Fruit fly (Drosophila melanogaster) Kc167 (cell line): ENCODE data around the gene CG10013.

Experiments used
- Myc ChIP-seq: fragments of >200 bp; optimal IDR thresholded peaks from 2 replicates; lab custom pipeline; 2017; ENCODE audit warnings: missing external identifiers
- Sin3A ChIP-seq: fragments of >200 bp; optimal IDR thresholded peaks from 2 replicates; lab custom pipeline; 2018; ENCODE audit warnings: missing external identifiers
- h ChIP-seq: fragments of >200 bp; optimal IDR thresholded peaks from 3 replicates; lab custom pipeline; 2018; ENCODE audit warnings: missing external identifiers
- insv ChIP-seq: fragments of >200 bp; optimal IDR thresholded peaks from 3 replicates; lab custom pipeline; 2018; ENCODE audit warnings: missing external identifiers
- psq ChIP-seq: fragments of >200 bp; optimal IDR thresholded peaks from 2 replicates; lab custom pipeline; 2017; ENCODE audit warnings: missing external identifiers
- ttk ChIP-seq: sonication (Bioruptor generic); optimal IDR thresholded peaks from 2 replicates; lab custom pipeline; 2017; ENCODE audit warnings: missing external identifiers

CG10013 gene

dm6 chr3R:12323221-12323620 lies at the start of gene CG10013:
Gene CG10013 (plus strand): TSS chr3R:12323521.
- TF ChIP-seq Sin3A (no peak), Myc (no peak), ttk (lab: Kevin White, UChicago) (no peak), psq (no peak), h (no peak), insv (lab: Kevin White, UChicago) (no peak)

DNA sequence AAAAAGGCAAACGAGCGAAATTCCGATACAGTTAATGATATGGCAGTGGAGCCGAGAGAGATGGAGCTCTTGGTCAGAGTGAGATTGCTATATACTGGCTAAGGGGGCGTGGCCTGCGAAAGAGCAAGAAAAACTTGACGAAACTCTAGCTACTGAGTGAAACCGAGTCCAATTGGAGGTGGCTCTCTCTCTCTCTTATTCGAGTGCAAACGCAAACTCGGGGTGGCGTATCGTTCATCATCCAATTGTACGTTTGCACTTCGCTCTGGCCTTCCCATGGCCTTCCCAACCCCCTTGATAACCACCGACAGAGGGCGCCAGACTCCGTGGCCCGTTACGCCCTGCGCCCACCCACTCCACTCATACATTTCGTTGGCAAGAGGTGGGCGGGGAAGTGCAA lies 44.3 kb upstream of the CG10013 start:
- TF ChIP-seq Sin3A, result no peak
- TF ChIP-seq insv (lab: Kevin White, UChicago), result no peak
- TF ChIP-seq h, result no peak
- no peak for TF ChIP-seq ttk (lab: Kevin White, UChicago)
- no peak for TF ChIP-seq psq
- no peak for TF ChIP-seq Myc

DNA sequence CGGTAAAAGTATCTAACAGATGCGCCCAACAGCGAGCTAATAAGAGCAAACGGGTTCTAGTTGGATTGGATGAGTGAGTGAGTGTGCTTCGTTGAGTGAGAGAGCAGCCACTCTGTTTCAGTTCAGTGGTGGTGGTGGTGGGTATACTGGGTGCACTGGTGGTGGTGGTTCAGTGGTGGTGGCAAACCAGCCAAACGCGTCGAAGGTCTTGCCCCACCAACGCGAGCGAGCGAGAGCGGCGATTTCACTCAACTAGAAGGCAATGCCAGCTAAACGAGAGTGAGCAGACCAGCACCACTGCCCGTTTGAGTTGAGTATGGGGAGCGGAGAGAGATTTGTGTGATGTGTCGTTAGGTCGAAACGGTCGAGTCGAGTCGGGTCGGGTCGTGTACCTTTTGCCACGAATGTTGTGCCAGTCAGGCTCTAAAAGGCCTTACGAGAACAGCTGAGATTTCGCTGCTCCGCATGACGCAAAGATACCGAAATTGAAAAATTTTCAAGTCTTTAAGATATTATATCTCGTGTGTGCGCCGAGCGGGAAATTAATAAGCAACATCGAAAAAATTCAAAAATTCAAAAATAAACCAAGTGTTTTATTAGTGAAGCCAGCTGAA lies 42.5 kb upstream of the CG10013 start:
- TF ChIP-seq Sin3A (no peak), ttk (lab: Kevin White, UChicago) (no peak), h (no peak), insv (lab: Kevin White, UChicago) (no peak), psq (no peak)

- TF ChIP-seq insv (lab: Kevin White, UChicago), result no peak
- TF ChIP-seq psq, result no peak
- TF ChIP-seq Myc, result no peak
- TF ChIP-seq h, result no peak
- TF ChIP-seq Sin3A, result no peak
These were observed 37.7 kb upstream of the CG10013 start for dm6 chr3R:12285589-12285988.

DNA sequence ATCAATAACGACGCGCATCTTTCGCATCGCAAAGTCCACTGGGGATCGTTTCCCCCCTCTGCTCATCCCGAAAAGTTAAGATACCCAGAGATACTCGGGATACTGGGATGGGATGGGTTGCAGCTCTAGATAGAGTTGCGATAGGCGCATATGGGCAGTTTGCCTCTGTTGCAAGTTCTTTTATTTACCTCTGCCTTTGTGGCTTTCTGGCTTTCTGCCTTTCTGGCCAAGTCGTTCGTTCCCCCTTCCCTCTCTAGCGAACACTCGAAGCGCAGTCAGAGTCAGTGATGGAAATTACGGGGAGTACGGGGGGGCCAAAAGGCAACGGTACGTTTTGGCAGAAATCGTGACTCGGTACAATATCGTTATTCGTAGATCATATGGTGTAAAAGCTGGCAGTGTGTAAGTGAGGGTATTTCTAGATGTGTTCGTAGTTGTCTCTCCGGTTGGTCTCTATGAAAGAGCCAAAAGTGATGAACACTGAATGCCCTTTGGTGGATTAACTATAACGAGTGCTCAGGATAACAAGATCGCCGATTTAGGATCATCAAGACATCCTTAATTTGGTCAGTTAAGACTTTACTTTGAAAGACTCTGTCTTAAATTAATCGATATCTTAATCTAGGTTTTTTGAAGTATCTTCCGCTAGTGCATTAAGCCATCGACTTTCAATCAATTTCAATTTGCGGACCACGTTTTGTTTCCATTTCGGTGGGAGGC lies 34.6 kb upstream of the CG10013 start:
- TF ChIP-seq ttk (lab: Kevin White, UChicago), result no peak
- TF ChIP-seq h, result no peak
- no peak for TF ChIP-seq Sin3A
- no peak for TF ChIP-seq Myc
- TF ChIP-seq insv (lab: Kevin White, UChicago), result no peak
- TF ChIP-seq psq, result no peak

dm6 chr3R:12290466-12291237 lies 32.7 kb upstream of the CG10013 start:
- no peak for TF ChIP-seq ttk (lab: Kevin White, UChicago)
- TF ChIP-seq insv (lab: Kevin White, UChicago), result no peak
- TF ChIP-seq h, result no peak
- no peak for TF ChIP-seq Myc
- no peak for TF ChIP-seq psq

dm6 chr3R:12291872-12292271 lies 31.4 kb upstream of the CG10013 start:
- TF ChIP-seq ttk (lab: Kevin White, UChicago), result no peak
- TF ChIP-seq Sin3A, result no peak
- TF ChIP-seq psq, result no peak
- TF ChIP-seq Myc, result no peak
- TF ChIP-seq insv (lab: Kevin White, UChicago), result no peak
- no peak for TF ChIP-seq h

DNA sequence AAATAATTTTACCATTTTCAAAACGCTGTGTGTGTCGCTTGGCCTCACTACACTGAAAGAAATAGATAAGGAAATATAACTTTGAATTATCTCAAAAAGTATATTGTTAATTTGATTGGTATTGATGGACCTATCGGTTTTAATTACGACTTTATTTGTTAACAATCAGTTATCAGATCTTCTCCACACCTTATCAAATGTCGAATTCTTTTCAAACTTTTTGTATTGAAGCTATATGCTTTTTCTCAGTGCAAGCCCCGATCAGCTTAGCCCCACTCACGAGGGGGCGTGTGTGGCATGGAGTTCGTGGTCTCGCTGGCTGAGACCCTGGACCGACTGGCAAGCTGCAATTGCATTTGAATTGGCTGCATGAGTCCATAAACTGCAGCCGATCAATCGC lies 26.1 kb upstream of the CG10013 start:
- no peak for TF ChIP-seq ttk (lab: Kevin White, UChicago)
- no peak for TF ChIP-seq insv (lab: Kevin White, UChicago)
- no peak for TF ChIP-seq Myc
- no peak for TF ChIP-seq psq
- no peak for TF ChIP-seq h
- TF ChIP-seq Sin3A, result no peak

dm6 chr3R:12301528-12301927 lies 21.8 kb upstream of the CG10013 start:
- TF ChIP-seq insv (lab: Kevin White, UChicago), result no peak
- TF ChIP-seq Sin3A, result no peak
- TF ChIP-seq h, result no peak
- no peak for TF ChIP-seq ttk (lab: Kevin White, UChicago)
- no peak for TF ChIP-seq psq
- TF ChIP-seq Myc, result no peak

DNA sequence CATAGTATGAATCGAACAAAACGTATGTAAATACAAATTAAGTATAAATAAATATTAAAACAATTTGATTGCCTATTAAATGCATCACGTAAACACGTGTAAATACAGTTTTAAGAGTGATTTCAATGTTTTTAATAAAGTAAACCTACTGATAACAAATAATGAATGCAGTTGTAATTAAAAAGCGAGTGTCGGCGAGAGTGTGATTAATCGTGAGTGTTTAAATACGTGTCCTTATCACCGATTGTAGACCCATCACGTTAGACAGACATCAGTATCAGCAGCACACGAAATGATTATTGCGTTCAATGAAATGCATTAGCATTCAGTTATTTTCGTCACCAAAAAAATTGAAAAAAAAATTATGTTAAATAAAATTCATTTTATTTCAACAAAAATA lies 20.4 kb upstream of the CG10013 start:
- TF ChIP-seq psq (no peak), Sin3A (no peak), Myc (no peak), insv (lab: Kevin White, UChicago) (no peak), h (no peak), ttk (lab: Kevin White, UChicago) (no peak)

DNA sequence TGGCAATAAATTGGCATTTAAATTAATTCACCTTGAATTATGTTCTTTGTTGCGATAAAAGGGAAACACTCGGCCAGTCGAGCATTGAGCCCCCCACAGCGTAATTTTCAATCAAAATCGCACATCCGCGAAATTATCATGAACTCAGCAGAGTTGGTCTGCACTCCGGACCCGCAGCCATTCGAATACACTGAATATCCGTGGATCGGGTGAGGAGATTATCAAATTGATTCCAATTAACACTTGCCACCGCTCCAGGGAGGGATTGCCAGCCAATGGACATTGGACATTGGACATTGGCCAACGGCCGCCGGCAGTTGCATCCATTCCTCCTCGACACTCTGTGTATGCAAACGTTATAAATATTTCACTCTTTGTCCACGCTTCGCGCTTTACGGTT lies 15.8 kb upstream of the CG10013 start:
- no peak for TF ChIP-seq h
- TF ChIP-seq Sin3A, result no peak
- no peak for TF ChIP-seq Myc
- TF ChIP-seq ttk (lab: Kevin White, UChicago), result no peak
- TF ChIP-seq insv (lab: Kevin White, UChicago), result no peak
- TF ChIP-seq psq, result no peak

DNA sequence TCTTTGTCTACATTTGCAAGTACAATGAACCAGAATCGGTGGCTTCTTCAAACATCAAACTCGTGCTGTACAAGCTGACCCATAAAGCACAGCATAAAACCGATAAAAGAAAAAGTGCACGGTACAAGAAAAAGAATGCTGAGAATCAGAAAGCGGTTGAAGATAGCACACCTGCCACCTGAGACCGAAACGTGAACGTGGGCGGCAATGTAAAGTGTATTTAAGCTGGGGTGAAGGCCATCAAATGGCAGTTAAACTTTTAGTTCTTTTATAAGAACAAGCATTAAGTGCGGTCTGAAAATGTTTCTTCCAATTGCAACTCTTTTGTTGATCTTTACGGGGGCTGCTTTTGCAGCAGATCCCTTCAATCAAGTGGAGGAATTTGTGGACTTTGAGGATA lies 12.3 kb upstream of the CG10013 start, which contains the start of gene CG4066:
CG4066 (plus strand) TSS at position 301 of the 400 bp plus-strand sequence.
- TF ChIP-seq ttk (lab: Kevin White, UChicago) (no peak), Myc (no peak), Sin3A (no peak), psq (no peak), insv (lab: Kevin White, UChicago) (no peak), h (no peak)

- TF ChIP-seq Myc (no peak), insv (lab: Kevin White, UChicago) (no peak), ttk (lab: Kevin White, UChicago) (no peak), h (no peak), psq (no peak), Sin3A (no peak)
These were observed 9.1 kb upstream of the CG10013 start for dm6 chr3R:12314236-12314635.
